Worm (Caenorhabditis elegans) whole organism, L1 larva: ENCODE measurements around the gene alh-3.

ENCODE experiments used
- F16B12.6 ChIP-seq: fragments of 150-350 bp; optimal IDR thresholded peaks from 2 replicates; lab custom pipeline; 2014; ENCODE audit warnings: missing biosample characterization, missing genetic modification characterization
- Y116A8C.19 ChIP-seq: sonication (generic microtip); optimal IDR thresholded peaks from 2 replicates; lab custom pipeline; 2016; ENCODE audit warnings: missing compliant biosample characterization, missing genetic modification characterization, borderline replicate concordance
- alr-1 ChIP-seq: fragments of 200-800 bp; sonication (Bioruptor generic); optimal IDR thresholded peaks from 2 replicates; lab custom pipeline; 2018; ENCODE audit warnings: borderline replicate concordance, mild to moderate bottlenecking, missing genetic modification characterization, missing compliant biosample characterization
- aly-2 ChIP-seq: fragments of 150-350 bp; optimal IDR thresholded peaks from 2 replicates; lab custom pipeline; 2014; ENCODE audit warnings: missing biosample characterization, missing genetic modification characterization
- ama-1 ChIP-seq: fragments of 150-350 bp; optimal IDR thresholded peaks from 2 replicates; lab custom pipeline; 2014
- ceh-63 ChIP-seq: fragments of 200-800 bp; sonication (Bioruptor generic); optimal IDR thresholded peaks from 2 replicates; lab custom pipeline; 2018; ENCODE audit warnings: mild to moderate bottlenecking, missing genetic modification characterization, missing compliant biosample characterization
- ceh-88 ChIP-seq: fragments of 200-800 bp; sonication (Bioruptor generic); IDR thresholded peaks from 2 replicates; pipeline ENCODE4 v1.3.6; 2022; ENCODE audit warnings: missing genetic modification characterization, missing compliant biosample characterization
- dsc-1 ChIP-seq: sonication (generic microtip); optimal IDR thresholded peaks from 2 replicates; lab custom pipeline; 2016; ENCODE audit warnings: mild to moderate bottlenecking, missing genetic modification characterization, missing compliant biosample characterization
- elt-2 ChIP-seq: sonication (generic microtip); optimal IDR thresholded peaks from 2 replicates; lab custom pipeline; 2016; ENCODE audit warnings: missing genetic modification characterization, mild to moderate bottlenecking, inconsistent platforms, missing compliant biosample characterization, missing genetic modification reagents
- elt-3 ChIP-seq, 6 experiments: fragments of 150-350 bp in 1 of 6; sonication (generic microtip); optimal IDR thresholded peaks; 2 replicates each; lab custom pipeline; 2017 to 2018; ENCODE audit warnings: missing biosample characterization in 6 of 6, missing genetic modification characterization in 6 of 6, inconsistent platforms in 1 of 6
- fkh-10 ChIP-seq: sonication (generic microtip); optimal IDR thresholded peaks from 2 replicates; lab custom pipeline; 2017; ENCODE audit warnings: missing biosample characterization, missing genetic modification reagents, missing genetic modification characterization
- fkh-4 ChIP-seq: sonication (generic microtip); optimal IDR thresholded peaks from 2 replicates; lab custom pipeline; 2016; ENCODE audit warnings: missing compliant biosample characterization, missing genetic modification characterization, borderline replicate concordance
- fkh-8 ChIP-seq: sonication (generic microtip); optimal IDR thresholded peaks from 2 replicates; lab custom pipeline; 2016; ENCODE audit warnings: mild to moderate bottlenecking, missing genetic modification characterization, missing compliant biosample characterization
- fos-1 ChIP-seq: fragments of 150-350 bp; optimal IDR thresholded peaks from 2 replicates; lab custom pipeline; 2014; ENCODE audit warnings: missing biosample characterization, missing genetic modification characterization
- grh-1 ChIP-seq: fragments of 200-800 bp; sonication (Bioruptor generic); IDR thresholded peaks from 2 replicates; pipeline ENCODE4 v1.3.6; 2022; ENCODE audit warnings: missing genetic modification reagents, missing genetic modification characterization, missing compliant biosample characterization
- hlh-17 ChIP-seq: fragments of 200-800 bp; sonication (Bioruptor generic); optimal IDR thresholded peaks from 2 replicates; lab custom pipeline; 2018; ENCODE audit warnings: missing genetic modification characterization, mild to moderate bottlenecking, missing compliant biosample characterization, moderate library complexity, borderline replicate concordance
- hlh-4 ChIP-seq: sonication (generic microtip); optimal IDR thresholded peaks from 2 replicates; lab custom pipeline; 2016; ENCODE audit warnings: mild to moderate bottlenecking, missing genetic modification characterization, missing compliant biosample characterization
- hpl-2 ChIP-seq: fragments of 150-350 bp; optimal IDR thresholded peaks from 2 replicates; lab custom pipeline; 2014; ENCODE audit warnings: missing biosample characterization, missing genetic modification reagents, missing genetic modification characterization
- irx-1 ChIP-seq: sonication (generic microtip); optimal IDR thresholded peaks from 2 replicates; lab custom pipeline; 2016; ENCODE audit warnings: missing genetic modification characterization, missing compliant biosample characterization
- isw-1 ChIP-seq: fragments of 200-800 bp; sonication (Bioruptor generic); IDR thresholded peaks from 2 replicates; pipeline ENCODE4 v1.3.6; 2022; ENCODE audit warnings: missing genetic modification characterization, missing compliant biosample characterization
- lin-13 ChIP-seq: fragments of 150-350 bp; optimal IDR thresholded peaks from 2 replicates; lab custom pipeline; 2014; ENCODE audit warnings: missing biosample characterization, missing genetic modification reagents, missing genetic modification characterization
- lin-14 ChIP-seq: fragments of 200-800 bp; sonication (Bioruptor generic); optimal IDR thresholded peaks from 2 replicates; lab custom pipeline; 2018; ENCODE audit warnings: mild to moderate bottlenecking, missing genetic modification characterization, moderate library complexity, missing compliant biosample characterization
- lin-15B ChIP-seq: fragments of 150-350 bp; sonication (generic microtip); optimal IDR thresholded peaks from 3 replicates; lab custom pipeline; 2014; ENCODE audit warnings: missing biosample characterization, missing genetic modification characterization
- lin-35 ChIP-seq, 2 experiments: fragments of 150-350 bp; optimal IDR thresholded peaks; 2 replicates each; lab custom pipeline; 2014; ENCODE audit warnings: missing biosample characterization in 2 of 2, missing genetic modification characterization in 2 of 2, missing genetic modification reagents in 2 of 2
- lir-3 ChIP-seq: sonication (generic microtip); optimal IDR thresholded peaks from 2 replicates; lab custom pipeline; 2016; ENCODE audit warnings: mild to moderate bottlenecking, missing genetic modification characterization, moderate library complexity, missing compliant biosample characterization; ENCODE audit not compliant: poor library complexity
- mab-9 ChIP-seq: fragments of 200-800 bp; sonication (Bioruptor generic); IDR thresholded peaks from 2 replicates; pipeline ENCODE4 v1.3.6; 2022; ENCODE audit warnings: missing genetic modification reagents, missing genetic modification characterization, missing compliant biosample characterization
- mdl-1 ChIP-seq, 2 experiments: fragments of 150-350 bp; optimal IDR thresholded peaks; 2 replicates each; lab custom pipeline; 2014 to 2017; ENCODE audit warnings: missing biosample characterization in 2 of 2, missing genetic modification characterization in 2 of 2, inconsistent platforms in 1 of 2
- mef-2 ChIP-seq: fragments of 150-350 bp; optimal IDR thresholded peaks from 2 replicates; lab custom pipeline; 2014; ENCODE audit warnings: missing biosample characterization, missing genetic modification characterization
- nhr-76 ChIP-seq: sonication (generic microtip); optimal IDR thresholded peaks from 2 replicates; lab custom pipeline; 2017; ENCODE audit warnings: missing biosample characterization, missing genetic modification characterization
- nhr-85 ChIP-seq: sonication (generic microtip); peaks from one replicate; lab custom pipeline; 2016; ENCODE audit warnings: missing genetic modification characterization, inconsistent platforms, missing compliant biosample characterization
- nhr-90 ChIP-seq: sonication (generic microtip); optimal IDR thresholded peaks from 2 replicates; lab custom pipeline; 2016; ENCODE audit warnings: mild to moderate bottlenecking, missing genetic modification characterization, missing compliant biosample characterization; ENCODE audit not compliant: poor library complexity
- pqm-1 ChIP-seq: sonication (generic microtip); optimal IDR thresholded peaks from 3 replicates; lab custom pipeline; 2017; ENCODE audit warnings: missing biosample characterization, missing genetic modification characterization
- rnt-1 ChIP-seq: sonication (generic microtip); optimal IDR thresholded peaks from 2 replicates; lab custom pipeline; 2016; ENCODE audit warnings: mild to moderate bottlenecking, missing genetic modification characterization, moderate library complexity, missing compliant biosample characterization
- snpc-4 ChIP-seq: fragments of 150-350 bp; optimal IDR thresholded peaks from 2 replicates; lab custom pipeline; 2014; ENCODE audit warnings: missing biosample characterization, missing genetic modification characterization
- snu-23 ChIP-seq: sonication (generic microtip); optimal IDR thresholded peaks from 2 replicates; lab custom pipeline; 2016; ENCODE audit warnings: missing genetic modification characterization, missing compliant biosample characterization
- sptf-1 ChIP-seq: fragments of 150-350 bp; optimal IDR thresholded peaks from 2 replicates; lab custom pipeline; 2014; ENCODE audit warnings: missing biosample characterization, missing genetic modification characterization
- sup-37 ChIP-seq: fragments of 200-800 bp; sonication (Bioruptor generic); optimal IDR thresholded peaks from 2 replicates; lab custom pipeline; 2018; ENCODE audit warnings: mild to moderate bottlenecking, missing genetic modification characterization, missing compliant biosample characterization
- swsn-7 ChIP-seq: sonication (generic microtip); optimal IDR thresholded peaks from 2 replicates; lab custom pipeline; 2016; ENCODE audit warnings: missing genetic modification characterization, missing compliant biosample characterization
- tbx-2 ChIP-seq: sonication (generic microtip); optimal IDR thresholded peaks from 2 replicates; lab custom pipeline; 2016; ENCODE audit warnings: missing genetic modification characterization, missing compliant biosample characterization
- tlp-1 ChIP-seq: fragments of 150-350 bp; optimal IDR thresholded peaks from 2 replicates; lab custom pipeline; 2014; ENCODE audit warnings: missing biosample characterization, missing genetic modification characterization
- unc-130 ChIP-seq: fragments of 150-350 bp; optimal IDR thresholded peaks from 2 replicates; lab custom pipeline; 2017; ENCODE audit warnings: missing biosample characterization, missing genetic modification characterization, inconsistent platforms
- unc-62 ChIP-seq: fragments of 150-350 bp; optimal IDR thresholded peaks from 2 replicates; lab custom pipeline; 2014; ENCODE audit warnings: missing biosample characterization, missing genetic modification reagents, missing genetic modification characterization
- unc-98 ChIP-seq: fragments of 200-800 bp; sonication (Bioruptor generic); IDR thresholded peaks from 2 replicates; pipeline ENCODE4 v1.3.6; 2022; ENCODE audit warnings: missing genetic modification characterization, missing compliant biosample characterization
- xbp-1 ChIP-seq: sonication (generic microtip); optimal IDR thresholded peaks from 2 replicates; lab custom pipeline; 2016; ENCODE audit warnings: missing genetic modification characterization, missing compliant biosample characterization
- zag-1 ChIP-seq: fragments of 150-350 bp; optimal IDR thresholded peaks from 2 replicates; lab custom pipeline; 2014; ENCODE audit warnings: missing biosample characterization, missing genetic modification characterization
- zip-4 ChIP-seq: fragments of 200-800 bp; sonication (Bioruptor generic); optimal IDR thresholded peaks from 2 replicates; lab custom pipeline; 2018; ENCODE audit warnings: mild to moderate bottlenecking, missing genetic modification characterization, moderate library complexity, missing compliant biosample characterization

The alh-3 gene

DNA sequence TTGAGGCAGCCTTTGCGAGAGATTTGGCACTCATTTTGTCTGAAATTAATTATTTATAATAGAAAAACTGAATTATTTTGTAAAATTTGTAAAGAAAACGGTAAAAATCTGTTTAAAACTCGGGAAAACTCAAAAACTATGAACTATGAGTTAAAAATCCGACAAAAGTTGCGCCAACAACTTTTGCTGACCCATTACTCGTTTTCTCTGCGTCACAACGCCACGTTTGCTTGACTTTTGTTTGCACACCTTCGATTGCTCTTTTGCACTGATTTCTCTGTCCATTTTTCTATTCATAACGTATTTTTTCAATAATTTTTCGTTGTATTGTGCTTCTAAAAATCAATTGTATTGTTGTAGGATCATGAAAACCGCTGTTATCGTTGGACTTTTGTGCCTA lies 13.8 kb downstream of the alh-3 start, which contains the start of gene fkb-1 (continued):
- peak; percentile 94 for TF ChIP-seq xbp-1
- TF ChIP-seq sptf-1 (tag; lab: Kevin White, UChicago): no peak
- peak; percentile 86 for TF ChIP-seq snu-23 (GFP tag; lab: Kevin White, UChicago)
- peak; percentile 61 for TF ChIP-seq irx-1 (tag; lab: Kevin White, UChicago)
- TF ChIP-seq snpc-4: peak; percentile 12
- peak in 1 of 2 experiments; percentile 61 for TF ChIP-seq mdl-1 (tag; optimal IDR thresholded peaks at IDR 0.05; lab: Kevin White, UChicago)
- no peak for TF ChIP-seq hpl-2 (GFP tag; lab: Kevin White, UChicago)
- no peak for TF ChIP-seq hlh-17 (GFP tag; lab: Kevin White, UChicago)
- no peak for TF ChIP-seq hlh-4 (tag; lab: Kevin White, UChicago)
- TF ChIP-seq lin-13 (GFP tag; lab: Kevin White, UChicago): peak; percentile 47
- TF ChIP-seq sup-37 (GFP tag; lab: Kevin White, UChicago): no peak
- TF ChIP-seq unc-98 (GFP tag; lab: Robert Waterston, UW): no peak
- no peak for TF ChIP-seq ama-1 (lab: Kevin White, UChicago)
- TF ChIP-seq ceh-63 (GFP tag; lab: Kevin White, UChicago): no peak
- TF ChIP-seq aly-2 (tag; lab: Kevin White, UChicago): no peak
- no peak for TF ChIP-seq mef-2 (tag; lab: Kevin White, UChicago)
- peak in 1 of 6 experiments; percentile 45 for TF ChIP-seq elt-3 (tag; optimal IDR thresholded peaks at IDR 0.05; lab: Kevin White, UChicago)
- peak; percentile 79 for TF ChIP-seq swsn-7
- TF ChIP-seq Y116A8C.19 (tag; lab: Kevin White, UChicago): no peak
- TF ChIP-seq grh-1 (GFP tag; lab: Robert Waterston, UW): no peak
- TF ChIP-seq nhr-90: peak; percentile 55
- TF ChIP-seq dsc-1 (tag; lab: Kevin White, UChicago): peak; percentile 61
- TF ChIP-seq nhr-85 (tag; lab: Kevin White, UChicago): peak; percentile 84
- peak; percentile 42 for TF ChIP-seq unc-130 (tag; lab: Kevin White, UChicago)
- TF ChIP-seq lin-15B (tag; lab: Kevin White, UChicago): peak; percentile 6
- peak; percentile 82 for TF ChIP-seq lin-14
- TF ChIP-seq lir-3: peak; percentile 13
- TF ChIP-seq elt-2 (tag; lab: Kevin White, UChicago): peak; percentile 3
- no peak for TF ChIP-seq pqm-1 (tag; lab: Kevin White, UChicago)
- TF ChIP-seq ceh-88 (GFP tag; lab: Robert Waterston, UW): peak; percentile 25; the same call in 1 of the 2 replicates
- peak; percentile 47 for TF ChIP-seq F16B12.6 (tag; lab: Kevin White, UChicago)
- TF ChIP-seq mab-9 (GFP tag; lab: Robert Waterston, UW): no peak
- peak; percentile 74 for TF ChIP-seq rnt-1 (tag; lab: Kevin White, UChicago)
- TF ChIP-seq tbx-2: peak; percentile 76
- TF ChIP-seq fkh-10: no peak
- TF ChIP-seq fos-1 (tag; lab: Kevin White, UChicago): peak; percentile 27
- TF ChIP-seq lin-35 (GFP tag; optimal IDR thresholded peaks at IDR 0.05; lab: Kevin White, UChicago): peak; percentile 79
- no peak for TF ChIP-seq zip-4 (GFP tag; lab: Kevin White, UChicago)
- TF ChIP-seq tlp-1 (tag; lab: Kevin White, UChicago): no peak
- no peak for TF ChIP-seq alr-1
- no peak for TF ChIP-seq nhr-76
- no peak for TF ChIP-seq unc-62 (GFP tag; lab: Kevin White, UChicago)
- no peak for TF ChIP-seq fkh-4 (tag; lab: Kevin White, UChicago)
- TF ChIP-seq zag-1 (tag; lab: Kevin White, UChicago): no peak
- peak; percentile 43 for TF ChIP-seq isw-1 (GFP tag; lab: Robert Waterston, UW)
- TF ChIP-seq fkh-8 (tag; lab: Kevin White, UChicago): peak; percentile 58
